Worm (Caenorhabditis elegans) whole organism, young adult: ENCODE measurements around the gene nprt-1.

Source experiments
- ama-1 ChIP-seq, 3 experiments: fragments of 150-350 bp in 1 of 3; sonication (generic microtip) in 2 of 3; optimal IDR thresholded peaks; 2 replicates each; lab custom pipeline; 2014 to 2018; ENCODE audit warnings: missing biosample characterization in 2 of 3, missing genetic modification characterization in 2 of 3, missing genetic modification reagents in 2 of 3
- madf-3 ChIP-seq: fragments of 200-800 bp; sonication (Bioruptor generic); IDR thresholded peaks from 2 replicates; pipeline ENCODE4 v1.3.6; 2022; ENCODE audit warnings: missing genetic modification reagents, missing genetic modification characterization, missing compliant biosample characterization
- mcd-1 ChIP-seq: fragments of 200-800 bp; sonication (Bioruptor generic); IDR thresholded peaks from 2 replicates; pipeline ENCODE4 v1.3.6; 2022; ENCODE audit warnings: missing genetic modification reagents, missing genetic modification characterization, missing compliant biosample characterization
- pha-4 ChIP-seq: fragments of 150-350 bp; sonication (generic microtip); optimal IDR thresholded peaks from 2 replicates; lab custom pipeline; 2014; ENCODE audit warnings: missing biosample characterization, missing genetic modification reagents, missing genetic modification characterization
- sea-2 ChIP-seq: fragments of 200-800 bp; sonication (Bioruptor generic); IDR thresholded peaks from 2 replicates; pipeline ENCODE4 v1.3.6; 2022; ENCODE audit warnings: missing genetic modification characterization, missing compliant biosample characterization

ce11 chrIV:2916043-2916442 is 25.8 kb upstream of the nprt-1 start:
- TF ChIP-seq ama-1 (optimal IDR thresholded peaks at IDR 0.05; lab: Kevin White, UChicago): no peak
- no peak for TF ChIP-seq ama-1 (GFP tag; optimal IDR thresholded peaks at IDR 0.05; lab: Kevin White, UChicago)
- TF ChIP-seq mcd-1: no peak
- no peak for TF ChIP-seq madf-3 (GFP tag; lab: Robert Waterston, UW)
- no peak for TF ChIP-seq pha-4 (tag; lab: Kevin White, UChicago)
- no peak for TF ChIP-seq sea-2
